Worm (Caenorhabditis elegans) whole organism, L1 larva: ENCODE measurements around the gene nlp-35.

ENCODE experiments used
- C04F5.9 ChIP-seq: sonication (generic microtip); optimal IDR thresholded peaks from 2 replicates; lab custom pipeline; 2016; ENCODE audit warnings: missing genetic modification characterization, missing compliant biosample characterization
- C16A3.4 ChIP-seq: fragments of 150-350 bp; optimal IDR thresholded peaks from 2 replicates; lab custom pipeline; 2014; ENCODE audit warnings: missing biosample characterization, missing genetic modification characterization
- C34B4.2 ChIP-seq: sonication (generic microtip); optimal IDR thresholded peaks from 2 replicates; lab custom pipeline; 2017; ENCODE audit warnings: mild to moderate bottlenecking, missing genetic modification characterization, missing compliant biosample characterization
- Y116A8C.19 ChIP-seq: sonication (generic microtip); optimal IDR thresholded peaks from 2 replicates; lab custom pipeline; 2016; ENCODE audit warnings: missing compliant biosample characterization, missing genetic modification characterization, borderline replicate concordance
- aha-1 ChIP-seq: fragments of 150-350 bp; optimal IDR thresholded peaks from 2 replicates; lab custom pipeline; 2014; ENCODE audit warnings: missing biosample characterization, missing genetic modification characterization
- aly-2 ChIP-seq: fragments of 150-350 bp; optimal IDR thresholded peaks from 2 replicates; lab custom pipeline; 2014; ENCODE audit warnings: missing biosample characterization, missing genetic modification characterization
- blmp-1 ChIP-seq: fragments of 150-350 bp; optimal IDR thresholded peaks from 2 replicates; lab custom pipeline; 2014; ENCODE audit warnings: missing biosample characterization, missing genetic modification characterization
- ceh-88 ChIP-seq: fragments of 200-800 bp; sonication (Bioruptor generic); IDR thresholded peaks from 2 replicates; pipeline ENCODE4 v1.3.6; 2022; ENCODE audit warnings: missing genetic modification characterization, missing compliant biosample characterization
- ceh-90 ChIP-seq: sonication (generic microtip); optimal IDR thresholded peaks from 2 replicates; lab custom pipeline; 2016; ENCODE audit warnings: missing genetic modification characterization, missing compliant biosample characterization
- ces-1 ChIP-seq: fragments of 150-350 bp; optimal IDR thresholded peaks from 2 replicates; lab custom pipeline; 2014; ENCODE audit warnings: missing biosample characterization, missing genetic modification reagents, missing genetic modification characterization
- dsc-1 ChIP-seq: sonication (generic microtip); optimal IDR thresholded peaks from 2 replicates; lab custom pipeline; 2016; ENCODE audit warnings: mild to moderate bottlenecking, missing genetic modification characterization, missing compliant biosample characterization
- egl-13 ChIP-seq: sonication (generic microtip); optimal IDR thresholded peaks from 2 replicates; lab custom pipeline; 2016; ENCODE audit warnings: missing genotype, missing genetic modification reagents, missing genetic modification characterization, missing compliant biosample characterization
- egl-27 ChIP-seq, 2 experiments: fragments of 150-350 bp in 1 of 2; sonication (generic microtip); optimal IDR thresholded peaks; 3 replicates each; lab custom pipeline; 2017 to 2018; ENCODE audit warnings: missing biosample characterization in 2 of 2, missing genetic modification characterization in 2 of 2, missing genetic modification reagents in 2 of 2
- elt-3 ChIP-seq, 6 experiments: fragments of 150-350 bp in 1 of 6; sonication (generic microtip); optimal IDR thresholded peaks; 2 replicates each; lab custom pipeline; 2017 to 2018; ENCODE audit warnings: missing biosample characterization in 6 of 6, missing genetic modification characterization in 6 of 6, inconsistent platforms in 1 of 6
- ets-5 ChIP-seq: fragments of 200-800 bp; sonication (Bioruptor generic); IDR thresholded peaks from 2 replicates; pipeline ENCODE4 v1.3.6; 2022; ENCODE audit warnings: missing genetic modification characterization, missing compliant biosample characterization
- fkh-10 ChIP-seq: sonication (generic microtip); optimal IDR thresholded peaks from 2 replicates; lab custom pipeline; 2017; ENCODE audit warnings: missing biosample characterization, missing genetic modification reagents, missing genetic modification characterization
- hlh-4 ChIP-seq: sonication (generic microtip); optimal IDR thresholded peaks from 2 replicates; lab custom pipeline; 2016; ENCODE audit warnings: mild to moderate bottlenecking, missing genetic modification characterization, missing compliant biosample characterization
- irx-1 ChIP-seq: sonication (generic microtip); optimal IDR thresholded peaks from 2 replicates; lab custom pipeline; 2016; ENCODE audit warnings: missing genetic modification characterization, missing compliant biosample characterization
- jun-1 ChIP-seq: fragments of 150-350 bp; optimal IDR thresholded peaks from 2 replicates; lab custom pipeline; 2014; ENCODE audit warnings: missing biosample characterization, missing genetic modification reagents, missing genetic modification characterization
- lin-13 ChIP-seq: fragments of 150-350 bp; optimal IDR thresholded peaks from 2 replicates; lab custom pipeline; 2014; ENCODE audit warnings: missing biosample characterization, missing genetic modification reagents, missing genetic modification characterization
- lin-14 ChIP-seq: fragments of 200-800 bp; sonication (Bioruptor generic); optimal IDR thresholded peaks from 2 replicates; lab custom pipeline; 2018; ENCODE audit warnings: mild to moderate bottlenecking, missing genetic modification characterization, moderate library complexity, missing compliant biosample characterization
- lin-15B ChIP-seq: fragments of 150-350 bp; sonication (generic microtip); optimal IDR thresholded peaks from 3 replicates; lab custom pipeline; 2014; ENCODE audit warnings: missing biosample characterization, missing genetic modification characterization
- lin-35 ChIP-seq, 2 experiments: fragments of 150-350 bp; optimal IDR thresholded peaks; 2 replicates each; lab custom pipeline; 2014; ENCODE audit warnings: missing biosample characterization in 2 of 2, missing genetic modification characterization in 2 of 2, missing genetic modification reagents in 2 of 2
- lin-39 ChIP-seq: fragments of 150-350 bp; optimal IDR thresholded peaks from 2 replicates; lab custom pipeline; 2014; ENCODE audit warnings: missing biosample characterization, missing genetic modification reagents, missing genetic modification characterization
- lir-3 ChIP-seq: sonication (generic microtip); optimal IDR thresholded peaks from 2 replicates; lab custom pipeline; 2016; ENCODE audit warnings: mild to moderate bottlenecking, missing genetic modification characterization, moderate library complexity, missing compliant biosample characterization; ENCODE audit not compliant: poor library complexity
- mef-2 ChIP-seq: fragments of 150-350 bp; optimal IDR thresholded peaks from 2 replicates; lab custom pipeline; 2014; ENCODE audit warnings: missing biosample characterization, missing genetic modification characterization
- mep-1 ChIP-seq: fragments of 150-350 bp; optimal IDR thresholded peaks from 2 replicates; lab custom pipeline; 2014; ENCODE audit warnings: missing biosample characterization, missing genetic modification characterization
- nhr-11 ChIP-seq: fragments of 150-350 bp; optimal IDR thresholded peaks from 2 replicates; lab custom pipeline; 2014; ENCODE audit warnings: missing biosample characterization, missing genetic modification characterization
- nhr-20 ChIP-seq: sonication (generic microtip); optimal IDR thresholded peaks from 2 replicates; lab custom pipeline; 2016; ENCODE audit warnings: mild to moderate bottlenecking, missing genetic modification characterization, missing compliant biosample characterization
- nhr-237 ChIP-seq: fragments of 150-350 bp; optimal IDR thresholded peaks from 2 replicates; lab custom pipeline; 2014; ENCODE audit warnings: missing biosample characterization, missing genetic modification characterization
- nhr-47 ChIP-seq: sonication (generic microtip); optimal IDR thresholded peaks from 2 replicates; lab custom pipeline; 2016; ENCODE audit warnings: mild to moderate bottlenecking, missing genetic modification characterization, moderate library complexity, missing compliant biosample characterization
- nhr-71 ChIP-seq: sonication (generic microtip); optimal IDR thresholded peaks from 2 replicates; lab custom pipeline; 2016; ENCODE audit warnings: mild to moderate bottlenecking, missing genetic modification characterization, moderate library complexity, missing compliant biosample characterization
- nhr-76 ChIP-seq: sonication (generic microtip); optimal IDR thresholded peaks from 2 replicates; lab custom pipeline; 2017; ENCODE audit warnings: missing biosample characterization, missing genetic modification characterization
- nhr-77 ChIP-seq: fragments of 150-350 bp; optimal IDR thresholded peaks from 2 replicates; lab custom pipeline; 2014; ENCODE audit warnings: missing biosample characterization, missing genetic modification characterization
- nhr-84 ChIP-seq: sonication (generic microtip); optimal IDR thresholded peaks from 2 replicates; lab custom pipeline; 2017; ENCODE audit warnings: missing biosample characterization, missing genetic modification characterization
- nhr-85 ChIP-seq: sonication (generic microtip); peaks from one replicate; lab custom pipeline; 2016; ENCODE audit warnings: missing genetic modification characterization, inconsistent platforms, missing compliant biosample characterization
- nhr-90 ChIP-seq: sonication (generic microtip); optimal IDR thresholded peaks from 2 replicates; lab custom pipeline; 2016; ENCODE audit warnings: mild to moderate bottlenecking, missing genetic modification characterization, missing compliant biosample characterization; ENCODE audit not compliant: poor library complexity
- pag-3 ChIP-seq: sonication (generic microtip); optimal IDR thresholded peaks from 2 replicates; lab custom pipeline; 2017; ENCODE audit warnings: missing genetic modification characterization, mild to moderate bottlenecking, missing compliant biosample characterization, antibody characterized with exemption, borderline replicate concordance; ENCODE audit not compliant: insufficient read depth
- pqm-1 ChIP-seq: sonication (generic microtip); optimal IDR thresholded peaks from 3 replicates; lab custom pipeline; 2017; ENCODE audit warnings: missing biosample characterization, missing genetic modification characterization
- rnt-1 ChIP-seq: sonication (generic microtip); optimal IDR thresholded peaks from 2 replicates; lab custom pipeline; 2016; ENCODE audit warnings: mild to moderate bottlenecking, missing genetic modification characterization, moderate library complexity, missing compliant biosample characterization
- snpc-4 ChIP-seq: fragments of 150-350 bp; optimal IDR thresholded peaks from 2 replicates; lab custom pipeline; 2014; ENCODE audit warnings: missing biosample characterization, missing genetic modification characterization
- snu-23 ChIP-seq: sonication (generic microtip); optimal IDR thresholded peaks from 2 replicates; lab custom pipeline; 2016; ENCODE audit warnings: missing genetic modification characterization, missing compliant biosample characterization
- sptf-1 ChIP-seq: fragments of 150-350 bp; optimal IDR thresholded peaks from 2 replicates; lab custom pipeline; 2014; ENCODE audit warnings: missing biosample characterization, missing genetic modification characterization
- sup-37 ChIP-seq: fragments of 200-800 bp; sonication (Bioruptor generic); optimal IDR thresholded peaks from 2 replicates; lab custom pipeline; 2018; ENCODE audit warnings: mild to moderate bottlenecking, missing genetic modification characterization, missing compliant biosample characterization
- tbx-2 ChIP-seq: sonication (generic microtip); optimal IDR thresholded peaks from 2 replicates; lab custom pipeline; 2016; ENCODE audit warnings: missing genetic modification characterization, missing compliant biosample characterization
- tlp-1 ChIP-seq: fragments of 150-350 bp; optimal IDR thresholded peaks from 2 replicates; lab custom pipeline; 2014; ENCODE audit warnings: missing biosample characterization, missing genetic modification characterization
- unc-62 ChIP-seq: fragments of 150-350 bp; optimal IDR thresholded peaks from 2 replicates; lab custom pipeline; 2014; ENCODE audit warnings: missing biosample characterization, missing genetic modification reagents, missing genetic modification characterization
- unc-86 ChIP-seq: sonication (generic microtip); optimal IDR thresholded peaks from 2 replicates; lab custom pipeline; 2016; ENCODE audit warnings: missing genetic modification characterization, missing compliant biosample characterization
- unc-98 ChIP-seq: fragments of 200-800 bp; sonication (Bioruptor generic); IDR thresholded peaks from 2 replicates; pipeline ENCODE4 v1.3.6; 2022; ENCODE audit warnings: missing genetic modification characterization, missing compliant biosample characterization
- vab-15 ChIP-seq: sonication (generic microtip); optimal IDR thresholded peaks from 2 replicates; lab custom pipeline; 2017; ENCODE audit warnings: missing genotype, mild to moderate bottlenecking, missing genetic modification characterization, missing compliant biosample characterization
- xbp-1 ChIP-seq: sonication (generic microtip); optimal IDR thresholded peaks from 2 replicates; lab custom pipeline; 2016; ENCODE audit warnings: missing genetic modification characterization, missing compliant biosample characterization
- zag-1 ChIP-seq: fragments of 150-350 bp; optimal IDR thresholded peaks from 2 replicates; lab custom pipeline; 2014; ENCODE audit warnings: missing biosample characterization, missing genetic modification characterization
- zip-4 ChIP-seq: fragments of 200-800 bp; sonication (Bioruptor generic); optimal IDR thresholded peaks from 2 replicates; lab custom pipeline; 2018; ENCODE audit warnings: mild to moderate bottlenecking, missing genetic modification characterization, moderate library complexity, missing compliant biosample characterization
- ztf-11 ChIP-seq, 2 experiments: sonication (generic microtip); optimal IDR thresholded peaks; 2 replicates each; lab custom pipeline; 2016 to 2017; ENCODE audit warnings: missing genetic modification characterization in 2 of 2, missing biosample characterization in 1 of 2, missing compliant biosample characterization in 1 of 2

nlp-35 gene

DNA sequence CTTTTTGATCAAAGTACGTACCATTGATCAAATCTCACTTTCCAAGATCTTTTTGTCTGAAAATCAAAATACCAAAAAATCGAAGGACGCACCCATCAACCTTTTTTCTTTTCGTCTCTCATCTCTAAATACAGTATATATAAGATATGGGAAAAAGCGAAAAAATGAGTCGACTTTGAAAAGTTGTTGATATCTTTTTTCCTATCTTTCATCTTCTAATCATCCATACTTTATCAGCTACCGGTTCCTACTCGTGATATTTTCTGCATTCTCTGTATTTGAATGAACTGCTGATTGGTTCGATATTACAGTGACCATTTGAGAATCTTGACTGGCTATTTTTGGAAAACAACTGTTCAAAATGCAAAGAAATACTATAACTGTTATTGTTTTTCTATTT, 1.9 kb downstream of the nlp-35 start, which contains the start of gene C33A12.19 (continued):
- TF ChIP-seq nhr-84 (no peak), pqm-1 (no peak), egl-27 (tag; optimal IDR thresholded peaks at IDR 0.05; lab: Kevin White, UChicago) (no peak), nhr-237 (tag; lab: Kevin White, UChicago) (no peak), Y116A8C.19 (no peak), pag-3 (tag; lab: Kevin White, UChicago) (no peak), nhr-77 (tag; lab: Kevin White, UChicago) (no peak), mep-1 (tag; lab: Kevin White, UChicago) (peak; percentile 17), jun-1 (tag; lab: Kevin White, UChicago) (no peak), C34B4.2 (tag; lab: Kevin White, UChicago) (no peak), ceh-88 (no peak), irx-1 (tag; lab: Kevin White, UChicago) (no peak), unc-98 (no peak), snu-23 (GFP tag; lab: Kevin White, UChicago) (peak; percentile 46), nhr-47 (no peak), egl-13 (tag; lab: Kevin White, UChicago) (no peak), lin-39 (no peak), lin-13 (GFP tag; lab: Kevin White, UChicago) (no peak), ztf-11 (tag; optimal IDR thresholded peaks at IDR 0.05; lab: Kevin White, UChicago) (no peak), ets-5 (GFP tag; lab: Robert Waterston, UW) (no peak), C04F5.9 (tag; lab: Kevin White, UChicago) (no peak), nhr-90 (tag; lab: Kevin White, UChicago) (peak; percentile 49), vab-15 (tag; lab: Kevin White, UChicago) (no peak), lin-15B (tag; lab: Kevin White, UChicago) (no peak), unc-62 (GFP tag; lab: Kevin White, UChicago) (no peak), rnt-1 (tag; lab: Kevin White, UChicago) (no peak), dsc-1 (tag; lab: Kevin White, UChicago) (no peak), lir-3 (no peak), nhr-76 (tag; lab: Kevin White, UChicago) (no peak), lin-35 (GFP tag; optimal IDR thresholded peaks at IDR 0.05; lab: Kevin White, UChicago) (peak in 1 of 2 experiments; percentile 50), sup-37 (GFP tag; lab: Kevin White, UChicago) (no peak), fkh-10 (GFP tag; lab: Kevin White, UChicago) (no peak), aly-2 (tag; lab: Kevin White, UChicago) (no peak), zip-4 (GFP tag; lab: Kevin White, UChicago) (no peak), tlp-1 (tag; lab: Kevin White, UChicago) (no peak), sptf-1 (no peak), nhr-20 (tag; lab: Kevin White, UChicago) (peak; percentile 75), blmp-1 (tag; lab: Kevin White, UChicago) (peak; percentile 65), hlh-4 (tag; lab: Kevin White, UChicago) (no peak), C16A3.4 (peak; percentile 3), nhr-11 (no peak), ceh-90 (tag; lab: Kevin White, UChicago) (no peak), lin-14 (peak; percentile 68), aha-1 (no peak), snpc-4 (no peak), unc-86 (tag; lab: Kevin White, UChicago) (no peak), mef-2 (tag; lab: Kevin White, UChicago) (no peak), zag-1 (tag; lab: Kevin White, UChicago) (no peak), xbp-1 (tag; lab: Kevin White, UChicago) (no peak), nhr-85 (tag; lab: Kevin White, UChicago) (peak; percentile 83), elt-3 (tag; optimal IDR thresholded peaks at IDR 0.05; lab: Kevin White, UChicago) (peak in 5 of 6 experiments; percentile 38 to 75 (median 62)), tbx-2 (tag; lab: Kevin White, UChicago) (peak; percentile 28), nhr-71 (tag; lab: Kevin White, UChicago) (peak; percentile 66), ces-1 (GFP tag; lab: Kevin White, UChicago) (no peak)
- TF ChIP-seq, all 84 proteins: peak for 17
